Worm (Caenorhabditis elegans) whole organism, L1 larva: ENCODE results near the gene nas-12.

ENCODE experiments used
- C16A3.4 ChIP-seq: fragments of 150-350 bp; optimal IDR thresholded peaks from 2 replicates; lab custom pipeline; 2014; ENCODE audit warnings: missing biosample characterization, missing genetic modification characterization
- C34B4.2 ChIP-seq: sonication (generic microtip); optimal IDR thresholded peaks from 2 replicates; lab custom pipeline; 2017; ENCODE audit warnings: mild to moderate bottlenecking, missing genetic modification characterization, missing compliant biosample characterization
- F16B12.6 ChIP-seq: fragments of 150-350 bp; optimal IDR thresholded peaks from 2 replicates; lab custom pipeline; 2014; ENCODE audit warnings: missing biosample characterization, missing genetic modification characterization
- Y116A8C.19 ChIP-seq: sonication (generic microtip); optimal IDR thresholded peaks from 2 replicates; lab custom pipeline; 2016; ENCODE audit warnings: missing compliant biosample characterization, missing genetic modification characterization, borderline replicate concordance
- aly-2 ChIP-seq: fragments of 150-350 bp; optimal IDR thresholded peaks from 2 replicates; lab custom pipeline; 2014; ENCODE audit warnings: missing biosample characterization, missing genetic modification characterization
- ama-1 ChIP-seq: fragments of 150-350 bp; optimal IDR thresholded peaks from 2 replicates; lab custom pipeline; 2014
- blmp-1 ChIP-seq: fragments of 150-350 bp; optimal IDR thresholded peaks from 2 replicates; lab custom pipeline; 2014; ENCODE audit warnings: missing biosample characterization, missing genetic modification characterization
- ceh-82 ChIP-seq, 3 experiments: fragments of 150-350 bp in 1 of 3; sonication (generic microtip) in 2 of 3; optimal IDR thresholded peaks; 2 replicates each; lab custom pipeline; 2014 to 2017; ENCODE audit warnings: missing biosample characterization in 3 of 3, missing genetic modification characterization in 3 of 3
- ceh-90 ChIP-seq: sonication (generic microtip); optimal IDR thresholded peaks from 2 replicates; lab custom pipeline; 2016; ENCODE audit warnings: missing genetic modification characterization, missing compliant biosample characterization
- dpl-1 ChIP-seq, 3 experiments: fragments of 150-350 bp in 2 of 3; sonication (generic microtip) in 1 of 3; optimal IDR thresholded peaks; 2 replicates each; lab custom pipeline; 2014 to 2017; ENCODE audit warnings: missing biosample characterization in 3 of 3, missing genetic modification characterization in 3 of 3, missing genetic modification reagents in 3 of 3
- dsc-1 ChIP-seq: sonication (generic microtip); optimal IDR thresholded peaks from 2 replicates; lab custom pipeline; 2016; ENCODE audit warnings: mild to moderate bottlenecking, missing genetic modification characterization, missing compliant biosample characterization
- efl-3 ChIP-seq: fragments of 200-800 bp; sonication (Bioruptor generic); optimal IDR thresholded peaks from 2 replicates; lab custom pipeline; 2018; ENCODE audit warnings: mild to moderate bottlenecking, missing genetic modification characterization, missing compliant biosample characterization
- egl-13 ChIP-seq: sonication (generic microtip); optimal IDR thresholded peaks from 2 replicates; lab custom pipeline; 2016; ENCODE audit warnings: missing genotype, missing genetic modification reagents, missing genetic modification characterization, missing compliant biosample characterization
- egl-27 ChIP-seq, 2 experiments: fragments of 150-350 bp in 1 of 2; sonication (generic microtip); optimal IDR thresholded peaks; 3 replicates each; lab custom pipeline; 2017 to 2018; ENCODE audit warnings: missing biosample characterization in 2 of 2, missing genetic modification characterization in 2 of 2, missing genetic modification reagents in 2 of 2
- elt-2 ChIP-seq: sonication (generic microtip); optimal IDR thresholded peaks from 2 replicates; lab custom pipeline; 2016; ENCODE audit warnings: missing genetic modification characterization, mild to moderate bottlenecking, inconsistent platforms, missing compliant biosample characterization, missing genetic modification reagents
- elt-3 ChIP-seq, 6 experiments: fragments of 150-350 bp in 1 of 6; sonication (generic microtip); optimal IDR thresholded peaks; 2 replicates each; lab custom pipeline; 2017 to 2018; ENCODE audit warnings: missing biosample characterization in 6 of 6, missing genetic modification characterization in 6 of 6, inconsistent platforms in 1 of 6
- ets-5 ChIP-seq: fragments of 200-800 bp; sonication (Bioruptor generic); IDR thresholded peaks from 2 replicates; pipeline ENCODE4 v1.3.6; 2022; ENCODE audit warnings: missing genetic modification characterization, missing compliant biosample characterization
- fkh-10 ChIP-seq: sonication (generic microtip); optimal IDR thresholded peaks from 2 replicates; lab custom pipeline; 2017; ENCODE audit warnings: missing biosample characterization, missing genetic modification reagents, missing genetic modification characterization
- fos-1 ChIP-seq: fragments of 150-350 bp; optimal IDR thresholded peaks from 2 replicates; lab custom pipeline; 2014; ENCODE audit warnings: missing biosample characterization, missing genetic modification characterization
- grh-1 ChIP-seq: fragments of 200-800 bp; sonication (Bioruptor generic); IDR thresholded peaks from 2 replicates; pipeline ENCODE4 v1.3.6; 2022; ENCODE audit warnings: missing genetic modification reagents, missing genetic modification characterization, missing compliant biosample characterization
- hlh-17 ChIP-seq: fragments of 200-800 bp; sonication (Bioruptor generic); optimal IDR thresholded peaks from 2 replicates; lab custom pipeline; 2018; ENCODE audit warnings: missing genetic modification characterization, mild to moderate bottlenecking, missing compliant biosample characterization, moderate library complexity, borderline replicate concordance
- hlh-4 ChIP-seq: sonication (generic microtip); optimal IDR thresholded peaks from 2 replicates; lab custom pipeline; 2016; ENCODE audit warnings: mild to moderate bottlenecking, missing genetic modification characterization, missing compliant biosample characterization
- hpl-2 ChIP-seq: fragments of 150-350 bp; optimal IDR thresholded peaks from 2 replicates; lab custom pipeline; 2014; ENCODE audit warnings: missing biosample characterization, missing genetic modification reagents, missing genetic modification characterization
- irx-1 ChIP-seq: sonication (generic microtip); optimal IDR thresholded peaks from 2 replicates; lab custom pipeline; 2016; ENCODE audit warnings: missing genetic modification characterization, missing compliant biosample characterization
- isw-1 ChIP-seq: fragments of 200-800 bp; sonication (Bioruptor generic); IDR thresholded peaks from 2 replicates; pipeline ENCODE4 v1.3.6; 2022; ENCODE audit warnings: missing genetic modification characterization, missing compliant biosample characterization
- jun-1 ChIP-seq: fragments of 150-350 bp; optimal IDR thresholded peaks from 2 replicates; lab custom pipeline; 2014; ENCODE audit warnings: missing biosample characterization, missing genetic modification reagents, missing genetic modification characterization
- lin-13 ChIP-seq: fragments of 150-350 bp; optimal IDR thresholded peaks from 2 replicates; lab custom pipeline; 2014; ENCODE audit warnings: missing biosample characterization, missing genetic modification reagents, missing genetic modification characterization
- lin-14 ChIP-seq: fragments of 200-800 bp; sonication (Bioruptor generic); optimal IDR thresholded peaks from 2 replicates; lab custom pipeline; 2018; ENCODE audit warnings: mild to moderate bottlenecking, missing genetic modification characterization, moderate library complexity, missing compliant biosample characterization
- lin-15B ChIP-seq: fragments of 150-350 bp; sonication (generic microtip); optimal IDR thresholded peaks from 3 replicates; lab custom pipeline; 2014; ENCODE audit warnings: missing biosample characterization, missing genetic modification characterization
- lir-3 ChIP-seq: sonication (generic microtip); optimal IDR thresholded peaks from 2 replicates; lab custom pipeline; 2016; ENCODE audit warnings: mild to moderate bottlenecking, missing genetic modification characterization, moderate library complexity, missing compliant biosample characterization; ENCODE audit not compliant: poor library complexity
- lsy-2 ChIP-seq, 2 experiments: fragments of 150-350 bp; optimal IDR thresholded peaks; 2 replicates each; lab custom pipeline; 2014; ENCODE audit warnings: missing biosample characterization in 2 of 2, missing genetic modification characterization in 2 of 2
- mab-9 ChIP-seq: fragments of 200-800 bp; sonication (Bioruptor generic); IDR thresholded peaks from 2 replicates; pipeline ENCODE4 v1.3.6; 2022; ENCODE audit warnings: missing genetic modification reagents, missing genetic modification characterization, missing compliant biosample characterization
- mdl-1 ChIP-seq, 2 experiments: fragments of 150-350 bp; optimal IDR thresholded peaks; 2 replicates each; lab custom pipeline; 2014 to 2017; ENCODE audit warnings: missing biosample characterization in 2 of 2, missing genetic modification characterization in 2 of 2, inconsistent platforms in 1 of 2
- mep-1 ChIP-seq: fragments of 150-350 bp; optimal IDR thresholded peaks from 2 replicates; lab custom pipeline; 2014; ENCODE audit warnings: missing biosample characterization, missing genetic modification characterization
- nhr-11 ChIP-seq: fragments of 150-350 bp; optimal IDR thresholded peaks from 2 replicates; lab custom pipeline; 2014; ENCODE audit warnings: missing biosample characterization, missing genetic modification characterization
- nhr-12 ChIP-seq: sonication (generic microtip); optimal IDR thresholded peaks from 2 replicates; lab custom pipeline; 2017; ENCODE audit warnings: missing biosample characterization, missing genetic modification characterization
- nhr-19 ChIP-seq: fragments of 200-800 bp; sonication (Bioruptor generic); conservative IDR thresholded peaks from 2 replicates; pipeline ENCODE4 v1.3.6; 2022; ENCODE audit warnings: missing genetic modification characterization, missing compliant biosample characterization
- nhr-237 ChIP-seq: fragments of 150-350 bp; optimal IDR thresholded peaks from 2 replicates; lab custom pipeline; 2014; ENCODE audit warnings: missing biosample characterization, missing genetic modification characterization
- nhr-28 ChIP-seq: fragments of 150-350 bp; optimal IDR thresholded peaks from 2 replicates; lab custom pipeline; 2014; ENCODE audit warnings: missing biosample characterization, missing genetic modification characterization
- nhr-47 ChIP-seq: sonication (generic microtip); optimal IDR thresholded peaks from 2 replicates; lab custom pipeline; 2016; ENCODE audit warnings: mild to moderate bottlenecking, missing genetic modification characterization, moderate library complexity, missing compliant biosample characterization
- nhr-71 ChIP-seq: sonication (generic microtip); optimal IDR thresholded peaks from 2 replicates; lab custom pipeline; 2016; ENCODE audit warnings: mild to moderate bottlenecking, missing genetic modification characterization, moderate library complexity, missing compliant biosample characterization
- nhr-84 ChIP-seq: sonication (generic microtip); optimal IDR thresholded peaks from 2 replicates; lab custom pipeline; 2017; ENCODE audit warnings: missing biosample characterization, missing genetic modification characterization
- nhr-85 ChIP-seq: sonication (generic microtip); peaks from one replicate; lab custom pipeline; 2016; ENCODE audit warnings: missing genetic modification characterization, inconsistent platforms, missing compliant biosample characterization
- pag-3 ChIP-seq: sonication (generic microtip); optimal IDR thresholded peaks from 2 replicates; lab custom pipeline; 2017; ENCODE audit warnings: missing genetic modification characterization, mild to moderate bottlenecking, missing compliant biosample characterization, antibody characterized with exemption, borderline replicate concordance; ENCODE audit not compliant: insufficient read depth
- pax-3 ChIP-seq: fragments of 200-800 bp; sonication (Bioruptor generic); optimal IDR thresholded peaks from 2 replicates; lab custom pipeline; 2018; ENCODE audit warnings: mild to moderate bottlenecking, missing genetic modification characterization, moderate library complexity, missing compliant biosample characterization
- rnt-1 ChIP-seq: sonication (generic microtip); optimal IDR thresholded peaks from 2 replicates; lab custom pipeline; 2016; ENCODE audit warnings: mild to moderate bottlenecking, missing genetic modification characterization, moderate library complexity, missing compliant biosample characterization
- tbx-2 ChIP-seq: sonication (generic microtip); optimal IDR thresholded peaks from 2 replicates; lab custom pipeline; 2016; ENCODE audit warnings: missing genetic modification characterization, missing compliant biosample characterization
- tlp-1 ChIP-seq: fragments of 150-350 bp; optimal IDR thresholded peaks from 2 replicates; lab custom pipeline; 2014; ENCODE audit warnings: missing biosample characterization, missing genetic modification characterization
- unc-130 ChIP-seq: fragments of 150-350 bp; optimal IDR thresholded peaks from 2 replicates; lab custom pipeline; 2017; ENCODE audit warnings: missing biosample characterization, missing genetic modification characterization, inconsistent platforms
- unc-86 ChIP-seq: sonication (generic microtip); optimal IDR thresholded peaks from 2 replicates; lab custom pipeline; 2016; ENCODE audit warnings: missing genetic modification characterization, missing compliant biosample characterization
- unc-98 ChIP-seq: fragments of 200-800 bp; sonication (Bioruptor generic); IDR thresholded peaks from 2 replicates; pipeline ENCODE4 v1.3.6; 2022; ENCODE audit warnings: missing genetic modification characterization, missing compliant biosample characterization
- xbp-1 ChIP-seq: sonication (generic microtip); optimal IDR thresholded peaks from 2 replicates; lab custom pipeline; 2016; ENCODE audit warnings: missing genetic modification characterization, missing compliant biosample characterization
- zip-4 ChIP-seq: fragments of 200-800 bp; sonication (Bioruptor generic); optimal IDR thresholded peaks from 2 replicates; lab custom pipeline; 2018; ENCODE audit warnings: mild to moderate bottlenecking, missing genetic modification characterization, moderate library complexity, missing compliant biosample characterization

The nas-12 gene

ce11 chrIV:10222122-10222589 lies 1.7 kb upstream of the nas-12 start, which contains the start of gene C24F3.2 (continued):
- TF ChIP-seq egl-27 (tag; optimal IDR thresholded peaks at IDR 0.05; lab: Kevin White, UChicago) (no peak), ceh-82 (tag; optimal IDR thresholded peaks at IDR 0.05; lab: Kevin White, UChicago) (peak in 1 of 3 experiments; percentile 29), pax-3 (tag; lab: Kevin White, UChicago) (no peak), tbx-2 (tag; lab: Kevin White, UChicago) (peak; percentile 49), irx-1 (tag; lab: Kevin White, UChicago) (peak; percentile 61), nhr-84 (tag; lab: Kevin White, UChicago) (no peak), ama-1 (lab: Kevin White, UChicago) (no peak), aly-2 (tag; lab: Kevin White, UChicago) (no peak), nhr-19 (peak; percentile 45), nhr-85 (tag; lab: Kevin White, UChicago) (peak; percentile 94), fkh-10 (GFP tag; lab: Kevin White, UChicago) (no peak), dpl-1 (GFP tag; optimal IDR thresholded peaks at IDR 0.05; lab: Kevin White, UChicago) (peak; percentile 60 to 85 (median 74)), ceh-90 (tag; lab: Kevin White, UChicago) (no peak), ets-5 (no peak), fos-1 (peak; percentile 37), dsc-1 (tag; lab: Kevin White, UChicago) (peak; percentile 59), hlh-4 (no peak), nhr-71 (peak; percentile 81), lin-15B (tag; lab: Kevin White, UChicago) (no peak), zip-4 (GFP tag; lab: Kevin White, UChicago) (no peak), nhr-11 (tag; lab: Kevin White, UChicago) (no peak), blmp-1 (tag; lab: Kevin White, UChicago) (peak; percentile 71), efl-3 (GFP tag; lab: Kevin White, UChicago) (no peak), unc-86 (tag; lab: Kevin White, UChicago) (peak; percentile 26), F16B12.6 (tag; lab: Kevin White, UChicago) (no peak), xbp-1 (tag; lab: Kevin White, UChicago) (peak; percentile 64), isw-1 (GFP tag; lab: Robert Waterston, UW) (peak; percentile 16; the same call in 1 of the 2 replicates), nhr-28 (tag; lab: Kevin White, UChicago) (no peak), nhr-12 (tag; lab: Kevin White, UChicago) (no peak), lin-13 (GFP tag; lab: Kevin White, UChicago) (peak; percentile 11), nhr-47 (peak; percentile 64), unc-130 (tag; lab: Kevin White, UChicago) (peak; percentile 42), egl-13 (tag; lab: Kevin White, UChicago) (peak; percentile 0), mab-9 (no peak), lin-14 (GFP tag; lab: Kevin White, UChicago) (peak; percentile 94), hpl-2 (GFP tag; lab: Kevin White, UChicago) (no peak), C16A3.4 (tag; lab: Kevin White, UChicago) (peak; percentile 45), mep-1 (tag; lab: Kevin White, UChicago) (peak; percentile 69), lsy-2 (tag; optimal IDR thresholded peaks at IDR 0.05; lab: Kevin White, UChicago) (peak; percentile 92 to 97), jun-1 (no peak), unc-98 (GFP tag; lab: Robert Waterston, UW) (no peak), Y116A8C.19 (no peak), rnt-1 (tag; lab: Kevin White, UChicago) (peak; percentile 75), nhr-237 (tag; lab: Kevin White, UChicago) (no peak), hlh-17 (GFP tag; lab: Kevin White, UChicago) (no peak), tlp-1 (tag; lab: Kevin White, UChicago) (no peak), pag-3 (tag; lab: Kevin White, UChicago) (no peak), elt-2 (tag; lab: Kevin White, UChicago) (no peak), elt-3 (tag; optimal IDR thresholded peaks at IDR 0.05; lab: Kevin White, UChicago) (peak in 2 of 6 experiments; percentile 36 to 54), C34B4.2 (tag; lab: Kevin White, UChicago) (no peak), lir-3 (tag; lab: Kevin White, UChicago) (no peak), mdl-1 (tag; optimal IDR thresholded peaks at IDR 0.05; lab: Kevin White, UChicago) (no peak), grh-1 (no peak)
